Worm (Caenorhabditis elegans): ENCODE data around the gene gcy-6.

Gene gcy-6

ce11 chrV:10352928-10353427 lies 39.1 kb upstream of the gcy-6 start, which contains the start of gene nol-56 (continued):
- no peak for TF ChIP-seq die-1 (tag; optimal IDR thresholded peaks at IDR 0.05)
- TF ChIP-seq F57C9.4 (tag; optimal IDR thresholded peaks at IDR 0.05): no peak
- TF ChIP-seq hsf-1 (GFP tag; IDR thresholded peaks at IDR 0.05): no peak
- no peak for TF ChIP-seq F23B12.7 (tag; optimal IDR thresholded peaks at IDR 0.05; ENCODE audit: insufficient read depth)
- TF ChIP-seq ztf-25 (GFP tag; IDR thresholded peaks at IDR 0.05): no peak
- no peak for TF ChIP-seq hlh-26 (GFP tag; conservative IDR thresholded peaks at IDR 0.05)
- TF ChIP-seq hlh-12 (tag; optimal IDR thresholded peaks at IDR 0.05): no peak
- TF ChIP-seq cebp-2 (GFP tag; IDR thresholded peaks at IDR 0.05): no peak
- TF ChIP-seq ztf-18 (tag; optimal IDR thresholded peaks at IDR 0.05): peak; percentile 64
- TF ChIP-seq xnd-1 (tag; optimal IDR thresholded peaks at IDR 0.05): no peak
- no peak for TF ChIP-seq egl-18 (GFP tag; IDR thresholded peaks at IDR 0.05)
- no peak for TF ChIP-seq B0261.1 (tag; optimal IDR thresholded peaks at IDR 0.05)
- no peak for TF ChIP-seq pha-4 (tag; optimal IDR thresholded peaks at IDR 0.05)
- no peak for TF ChIP-seq bed-1 (GFP tag; IDR thresholded peaks at IDR 0.05)
- TF ChIP-seq nfya-1 (tag; optimal IDR thresholded peaks at IDR 0.05; ENCODE audit: borderline replicate concordance, insufficient read depth): no peak
- TF ChIP-seq egrh-3 (GFP tag; IDR thresholded peaks at IDR 0.05): no peak
- TF ChIP-seq ekl-4 (GFP tag; IDR thresholded peaks at IDR 0.05): no peak
- 0 out of 2 replicates have a peak, but pooled peaks have one; percentile 15 for TF ChIP-seq rcor-1 (GFP tag; IDR thresholded peaks at IDR 0.05)
- no peak for TF ChIP-seq F10E7.11 (tag; optimal IDR thresholded peaks at IDR 0.05)
- TF ChIP-seq egl-44 (GFP tag; IDR thresholded peaks at IDR 0.05): no peak
- TF ChIP-seq nhr-179 (tag; optimal IDR thresholded peaks at IDR 0.05): no peak
- TF ChIP-seq Y79H2A.3 (GFP tag; conservative IDR thresholded peaks at IDR 0.05): no peak
- TF ChIP-seq madf-10 (tag; optimal IDR thresholded peaks at IDR 0.05): peak; percentile 29
- peak; percentile 32; the same call in 1 of the 2 replicates for TF ChIP-seq attf-3 (GFP tag; conservative IDR thresholded peaks at IDR 0.05)
- TF ChIP-seq D2030.7 (GFP tag; IDR thresholded peaks at IDR 0.05): peak; percentile 53
- TF ChIP-seq mel-28 (tag; optimal IDR thresholded peaks at IDR 0.05; ENCODE audit: borderline replicate concordance): no peak
- no peak for TF ChIP-seq madf-8 (GFP tag; conservative IDR thresholded peaks at IDR 0.05)
- TF ChIP-seq sptf-2 (GFP tag; optimal IDR thresholded peaks at IDR 0.05): no peak
- TF ChIP-seq zfh-2 (GFP tag; conservative IDR thresholded peaks at IDR 0.05): no peak
- TF ChIP-seq Y67H2A.10 (GFP tag; conservative IDR thresholded peaks at IDR 0.05): no peak
- no peak for TF ChIP-seq snpc-1.1 (tag; optimal IDR thresholded peaks at IDR 0.05; ENCODE audit: insufficient read depth)
- no peak for TF ChIP-seq mxl-1 (tag; optimal IDR thresholded peaks at IDR 0.05)
- no peak for TF ChIP-seq Y56A3A.18 (GFP tag; IDR thresholded peaks at IDR 0.05)
- peak in 1 of 2 experiments; percentile 60 for TF ChIP-seq let-607 (tag; optimal IDR thresholded peaks at IDR 0.05)
- peak; percentile 24 for TF ChIP-seq K12H6.12 (tag; optimal IDR thresholded peaks at IDR 0.05)
- TF ChIP-seq ama-1 (optimal IDR thresholded peaks at IDR 0.05): no peak
- TF ChIP-seq ama-1 (GFP tag; optimal IDR thresholded peaks at IDR 0.05): no peak
- TF ChIP-seq nhr-90 (tag; optimal IDR thresholded peaks at IDR 0.05): no peak
- TF ChIP-seq chd-7 (tag; optimal IDR thresholded peaks at IDR 0.05): no peak
- peak; percentile 71 for TF ChIP-seq lin-40 (tag; optimal IDR thresholded peaks at IDR 0.05)
- TF ChIP-seq hmg-20 (GFP tag; IDR thresholded peaks at IDR 0.05): 0 out of 2 replicates have a peak, but pooled peaks have one; percentile 25
- TF ChIP-seq madf-6 (GFP tag; IDR thresholded peaks at IDR 0.05): peak; percentile 51; the same call in 1 of the 2 replicates
- TF ChIP-seq T07F8.4 (tag; optimal IDR thresholded peaks at IDR 0.05): no peak
- peak; percentile 13 for TF ChIP-seq hrde-1 (tag; optimal IDR thresholded peaks at IDR 0.05; ENCODE audit: borderline replicate concordance)
- no peak for TF ChIP-seq somi-1 (GFP tag; optimal IDR thresholded peaks at IDR 0.05)
- no peak for TF ChIP-seq F39B2.1 (GFP tag; IDR thresholded peaks at IDR 0.05)
- TF ChIP-seq B0019.2 (GFP tag; conservative IDR thresholded peaks at IDR 0.05): no peak
- TF ChIP-seq ceh-27 (GFP tag; optimal IDR thresholded peaks at IDR 0.05): peak; percentile 65

All from whole organism, young adult.